Worm (Caenorhabditis elegans): Measurements from ENCODE around the gene K09G1.1.

DNA sequence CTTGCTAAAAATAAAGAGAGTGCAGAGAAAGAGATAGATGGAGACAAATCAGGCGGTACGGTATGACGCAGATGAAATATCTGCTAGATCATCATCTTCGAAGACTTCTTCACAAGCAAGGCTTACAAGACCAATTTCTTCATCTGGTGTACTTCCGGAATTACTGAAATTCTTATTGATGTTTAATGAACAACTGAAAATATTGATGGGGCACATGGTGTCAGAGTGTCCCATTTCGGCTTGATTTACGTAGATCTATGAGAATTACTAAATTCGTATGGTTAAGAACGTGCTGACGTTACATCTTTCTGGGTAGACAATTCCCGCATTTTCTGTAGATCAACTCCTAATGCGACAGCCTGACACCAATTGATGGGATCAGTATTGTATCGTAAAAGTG lies 26.7 kb upstream of the K09G1.1 start:
- TF ChIP-seq R02D3.7 (tag; optimal IDR thresholded peaks at IDR 0.05) = no peak
- TF ChIP-seq snpc-4 (tag; optimal IDR thresholded peaks at IDR 0.05) = no peak
- TF ChIP-seq lin-13 (GFP tag; optimal IDR thresholded peaks at IDR 0.05) = no peak
- TF ChIP-seq nhr-237 (tag; optimal IDR thresholded peaks at IDR 0.05) = no peak
- no peak for TF ChIP-seq zag-1 (tag; optimal IDR thresholded peaks at IDR 0.05)
- no peak for TF ChIP-seq F13H6.1 (tag; optimal IDR thresholded peaks at IDR 0.05)
- no peak for TF ChIP-seq nhr-11 (tag; optimal IDR thresholded peaks at IDR 0.05)
- no peak for TF ChIP-seq ceh-16 (tag; optimal IDR thresholded peaks at IDR 0.05)

All from whole organism, L2 larva.